Worm (Caenorhabditis elegans) whole organism, mixed stage, embryonic: Measurements from ENCODE around the gene frpr-19.

ENCODE experiments used
- bed-3 ChIP-seq: fragments of 200-800 bp; sonication (Bioruptor generic); optimal IDR thresholded peaks from 3 replicates; lab custom pipeline; 2018; ENCODE audit warnings: mild to moderate bottlenecking, missing genetic modification characterization, moderate library complexity, missing compliant biosample characterization
- ceh-39 ChIP-seq: fragments of 150-350 bp; optimal IDR thresholded peaks from 2 replicates; lab custom pipeline; 2014; ENCODE audit warnings: missing biosample characterization, missing genetic modification characterization
- drap-1 ChIP-seq: fragments of 200-800 bp; sonication (Bioruptor generic); optimal IDR thresholded peaks from 3 replicates; lab custom pipeline; 2018; ENCODE audit warnings: mild to moderate bottlenecking, missing genetic modification characterization, missing compliant biosample characterization
- flh-1 ChIP-seq: fragments of 200-800 bp; sonication (Bioruptor generic); optimal IDR thresholded peaks from 2 replicates; lab custom pipeline; 2018; ENCODE audit warnings: mild to moderate bottlenecking, missing genetic modification characterization, moderate library complexity, missing compliant biosample characterization
- ham-2 ChIP-seq: fragments of 200-800 bp; sonication (Bioruptor generic); optimal IDR thresholded peaks from 2 replicates; lab custom pipeline; 2018; ENCODE audit warnings: mild to moderate bottlenecking, missing genetic modification characterization, missing compliant biosample characterization
- hlh-1 ChIP-seq: fragments of 150-350 bp; optimal IDR thresholded peaks from 2 replicates; lab custom pipeline; 2014; ENCODE audit warnings: missing biosample characterization, missing genetic modification reagents, missing genetic modification characterization
- lsy-2 ChIP-seq: fragments of 150-350 bp; optimal IDR thresholded peaks from 2 replicates; lab custom pipeline; 2014; ENCODE audit warnings: missing biosample characterization, missing genetic modification characterization
- mab-5 ChIP-seq: fragments of 150-350 bp; optimal IDR thresholded peaks from 2 replicates; lab custom pipeline; 2014; ENCODE audit warnings: missing biosample characterization, missing genetic modification characterization
- mls-2 ChIP-seq: sonication (generic microtip); optimal IDR thresholded peaks from 2 replicates; lab custom pipeline; 2016; ENCODE audit warnings: mild to moderate bottlenecking, missing genetic modification characterization, moderate library complexity, missing compliant biosample characterization
- nhr-12 ChIP-seq: fragments of 150-350 bp; optimal IDR thresholded peaks from 2 replicates; lab custom pipeline; 2014; ENCODE audit warnings: missing biosample characterization, missing genetic modification characterization
- nhr-28 ChIP-seq: fragments of 150-350 bp; optimal IDR thresholded peaks from 2 replicates; lab custom pipeline; 2014; ENCODE audit warnings: missing biosample characterization, missing genetic modification characterization
- nhr-76 ChIP-seq: sonication (generic microtip); optimal IDR thresholded peaks from 2 replicates; lab custom pipeline; 2017; ENCODE audit warnings: missing biosample characterization, missing genetic modification characterization
- sem-2 ChIP-seq: fragments of 200-800 bp; sonication (Bioruptor generic); optimal IDR thresholded peaks from 2 replicates; lab custom pipeline; 2018; ENCODE audit warnings: mild to moderate bottlenecking, missing genetic modification characterization, missing compliant biosample characterization
- snpc-4 ChIP-seq: fragments of 150-350 bp; optimal IDR thresholded peaks from 2 replicates; lab custom pipeline; 2014; ENCODE audit warnings: missing biosample characterization, missing genetic modification characterization
- unc-120 ChIP-seq: sonication (generic microtip); optimal IDR thresholded peaks from 2 replicates; lab custom pipeline; 2017; ENCODE audit warnings: missing genetic modification characterization, missing compliant biosample characterization; ENCODE audit not compliant: poor library complexity, severe bottlenecking
- unc-39 ChIP-seq: fragments of 150-350 bp; optimal IDR thresholded peaks from 2 replicates; lab custom pipeline; 2014; ENCODE audit warnings: missing biosample characterization, missing genetic modification characterization
- unc-62 ChIP-seq: fragments of 150-350 bp; optimal IDR thresholded peaks from 2 replicates; lab custom pipeline; 2014; ENCODE audit warnings: missing biosample characterization, missing genetic modification reagents, missing genetic modification characterization
- zip-8 ChIP-seq: fragments of 150-350 bp; optimal IDR thresholded peaks from 2 replicates; lab custom pipeline; 2014; ENCODE audit warnings: missing biosample characterization, missing genetic modification characterization
- ztf-11 ChIP-seq: fragments of 150-350 bp; optimal IDR thresholded peaks from 2 replicates; lab custom pipeline; 2014; ENCODE audit warnings: missing biosample characterization, missing genetic modification characterization

Gene frpr-19

DNA sequence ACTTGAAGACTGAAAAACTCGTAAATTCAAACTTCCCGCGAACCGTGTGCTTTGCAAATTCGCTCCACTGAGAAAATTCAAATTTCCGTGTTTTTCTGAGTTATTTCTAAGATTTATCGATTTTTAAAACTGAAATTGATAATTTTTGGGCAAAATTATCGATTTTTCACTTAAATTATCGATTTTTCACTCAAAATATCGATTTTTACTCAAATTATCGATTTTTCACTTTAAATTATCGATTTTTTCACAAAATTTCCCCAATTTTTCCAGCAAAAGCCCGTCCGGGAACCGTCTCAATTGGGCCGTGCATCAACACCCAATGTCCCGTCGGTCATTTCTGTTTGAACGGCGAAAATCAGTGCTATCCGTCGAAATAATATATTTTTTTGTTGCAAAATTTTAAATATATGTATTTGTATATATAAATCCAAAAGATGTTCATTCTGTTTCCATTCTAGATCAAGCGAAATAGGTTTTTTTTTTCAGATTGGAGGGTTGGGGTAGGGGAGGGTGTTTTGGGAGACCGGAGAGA, 53.9 kb downstream of the frpr-19 start:
- TF ChIP-seq nhr-76: no peak
- TF ChIP-seq sem-2 (GFP tag; lab: Kevin White, UChicago): no peak
- TF ChIP-seq unc-39 (tag; lab: Kevin White, UChicago): no peak
- TF ChIP-seq mab-5 (tag; lab: Kevin White, UChicago): no peak
- no peak for TF ChIP-seq ham-2 (GFP tag; lab: Kevin White, UChicago)
- TF ChIP-seq unc-120 (tag; lab: Kevin White, UChicago): no peak
- TF ChIP-seq bed-3: no peak
- no peak for TF ChIP-seq ceh-39 (tag; lab: Kevin White, UChicago)
- no peak for TF ChIP-seq zip-8 (tag; lab: Kevin White, UChicago)
- TF ChIP-seq flh-1 (GFP tag; lab: Kevin White, UChicago): no peak
- no peak for TF ChIP-seq hlh-1 (tag; lab: Kevin White, UChicago)
- no peak for TF ChIP-seq snpc-4 (tag; lab: Kevin White, UChicago)
- no peak for TF ChIP-seq nhr-12
- TF ChIP-seq unc-62 (GFP tag; lab: Kevin White, UChicago): no peak
- no peak for TF ChIP-seq drap-1 (GFP tag; lab: Kevin White, UChicago)
- no peak for TF ChIP-seq mls-2 (tag; lab: Kevin White, UChicago)
- no peak for TF ChIP-seq nhr-28

DNA sequence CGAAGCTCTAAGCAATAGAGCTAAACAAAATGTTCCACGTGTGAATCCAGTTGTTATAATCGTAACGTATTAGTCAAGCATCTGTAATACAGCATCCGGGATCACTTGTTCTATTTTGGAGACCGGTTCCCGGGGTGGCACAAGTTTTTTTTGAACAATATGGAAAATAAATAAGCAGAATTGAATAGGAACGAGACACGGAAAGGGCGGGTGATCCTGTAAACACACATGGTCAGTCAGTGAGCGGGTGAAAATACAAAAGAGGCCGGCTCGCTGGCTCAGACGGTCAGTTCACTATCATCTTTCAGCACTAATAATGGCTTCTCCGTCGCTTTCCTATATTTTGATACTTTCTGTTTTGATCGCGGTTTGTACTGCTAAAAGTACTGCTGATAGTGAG, 55.6 kb downstream of the frpr-19 start, which contains the start of gene K08D12.8:
Gene K08D12.8, plus strand, starts transcription at position 301 of the 400 bp plus-strand sequence.
- TF ChIP-seq lsy-2 (tag; lab: Kevin White, UChicago) (no peak), nhr-12 (no peak), bed-3 (no peak), ztf-11 (no peak)
